Fruit fly (Drosophila melanogaster): ENCODE measurements around the gene nbs.

The nbs gene

DNA sequence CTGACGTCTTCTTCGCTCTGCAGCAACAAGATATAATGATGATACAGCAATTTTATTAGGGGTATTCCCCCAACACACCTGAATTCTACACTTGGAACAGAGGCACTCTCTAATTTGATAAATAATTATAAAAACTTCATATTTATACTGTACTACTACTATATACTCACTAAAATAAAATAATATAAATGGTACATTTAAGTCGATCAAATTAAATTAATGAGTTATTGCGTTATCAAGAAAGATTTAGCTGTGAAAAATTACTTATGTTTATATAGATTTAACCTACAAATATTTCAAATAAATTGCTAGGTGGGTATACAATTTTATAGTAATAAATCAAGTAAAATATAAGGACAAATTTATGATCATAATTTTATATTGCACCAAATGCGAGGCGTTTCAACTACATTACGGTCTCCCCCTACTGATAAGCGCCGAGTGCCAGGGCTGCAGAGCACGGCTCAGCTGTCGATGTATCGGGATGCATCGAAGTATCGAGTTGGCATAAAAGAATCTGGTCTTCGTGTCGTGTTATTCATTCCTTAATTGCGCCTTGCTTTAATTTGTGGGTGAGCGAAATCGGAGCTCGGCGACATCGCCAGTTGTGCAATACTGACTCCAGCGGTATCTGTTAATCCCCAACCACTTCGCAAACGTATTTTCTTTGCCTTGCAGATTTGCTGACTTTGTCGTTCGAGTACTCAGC lies 9.0 kb downstream of the nbs start, which contains the start of gene vsg:
vsg (plus strand) TSS at position 497 of the 709 bp plus-strand sequence.
- peak; percentile 84 for TF ChIP-seq CG8159 (tag; optimal IDR thresholded peaks at IDR 0.05)
- TF ChIP-seq CG15710 (tag; optimal IDR thresholded peaks at IDR 0.05): peak; percentile 83
- peak; percentile 43; the same call in 1 of the 3 replicates for TF ChIP-seq CG4496 (GFP tag; IDR thresholded peaks at IDR 0.05)
- peak; percentile 32; the same call in 1 of the 3 replicates for TF ChIP-seq fd96Ca (GFP tag; IDR thresholded peaks at IDR 0.05)
- TF ChIP-seq D1 (tag; optimal IDR thresholded peaks at IDR 0.05): no peak
- TF ChIP-seq Ets98B (GFP tag; IDR thresholded peaks at IDR 0.05): peak; percentile 2; the same call in 1 of the 2 replicates
- peak; percentile 67 for TF ChIP-seq Snoo (tag; optimal IDR thresholded peaks at IDR 0.05)
- TF ChIP-seq Pif1A (GFP tag; optimal IDR thresholded peaks at IDR 0.05): no peak
- no peak for TF ChIP-seq gl (tag; optimal IDR thresholded peaks at IDR 0.05)
- TF ChIP-seq CG14655 (GFP tag; optimal IDR thresholded peaks at IDR 0.05): no peak
- peak; percentile 54; the same call in 1 of the 2 replicates for TF ChIP-seq CG32121 (GFP tag; IDR thresholded peaks at IDR 0.05)
- TF ChIP-seq CG12605 (GFP tag; IDR thresholded peaks at IDR 0.05): 0 out of 2 replicates have a peak, but pooled peaks have one; percentile 43
- TF ChIP-seq CG9948 (tag; optimal IDR thresholded peaks at IDR 0.05): peak; percentile 78
- peak; percentile 60 for TF ChIP-seq CG34367 (tag; optimal IDR thresholded peaks at IDR 0.05)
- peak; percentile 63 for TF ChIP-seq CG8301 (tag; optimal IDR thresholded peaks at IDR 0.05)
- TF ChIP-seq Pif1B (GFP tag; optimal IDR thresholded peaks at IDR 0.05): no peak
- no peak for TF ChIP-seq CG13204 (GFP tag; optimal IDR thresholded peaks at IDR 0.05)
- TF ChIP-seq CG17806 (tag; optimal IDR thresholded peaks at IDR 0.05): peak; percentile 62
- no peak for TF ChIP-seq EcR (GFP tag; optimal IDR thresholded peaks at IDR 0.05)
- peak; percentile 21; the same call in 1 of the 2 replicates for TF ChIP-seq CG10348 (GFP tag; IDR thresholded peaks at IDR 0.05)
- TF ChIP-seq rn (GFP tag; IDR thresholded peaks at IDR 0.05): no peak

DNA sequence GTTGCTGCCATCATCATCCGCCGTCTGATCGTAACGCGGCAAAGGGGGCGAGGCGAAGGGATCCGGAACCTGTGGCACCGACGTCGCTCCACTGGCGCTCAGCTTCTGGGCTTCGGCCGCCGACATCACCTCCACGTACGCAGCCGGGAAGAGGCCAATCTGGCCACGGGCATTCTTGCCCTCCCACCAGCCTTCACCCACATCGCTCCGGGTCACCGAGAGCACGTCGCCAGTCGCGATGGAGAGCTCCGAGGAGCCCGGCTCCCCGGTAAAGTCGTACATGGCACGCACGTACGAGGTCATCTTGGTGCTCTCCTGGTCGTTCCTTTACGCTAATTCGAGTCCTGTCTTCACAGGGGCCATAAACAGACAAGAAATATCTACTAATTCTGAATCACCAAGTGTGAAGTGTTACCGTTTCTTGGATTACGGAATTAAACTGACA lies 9.6 kb downstream of the nbs start, which contains the start of gene SH3PX1:
SH3PX1 (minus strand) TSS at position 445 of the 445 bp plus-strand sequence.
- 0 out of 3 replicates have a peak, but pooled peaks have one; percentile 34 for TF ChIP-seq fd96Ca (GFP tag; IDR thresholded peaks at IDR 0.05)
- no peak for TF ChIP-seq Pif1A (GFP tag; optimal IDR thresholded peaks at IDR 0.05)
- no peak for TF ChIP-seq CG17806 (tag; optimal IDR thresholded peaks at IDR 0.05)
- no peak for TF ChIP-seq CG15710 (tag; optimal IDR thresholded peaks at IDR 0.05)
- no peak for TF ChIP-seq Ets98B (GFP tag; IDR thresholded peaks at IDR 0.05)
- no peak for TF ChIP-seq CG8159 (tag; optimal IDR thresholded peaks at IDR 0.05)
- no peak for TF ChIP-seq CG8301 (tag; optimal IDR thresholded peaks at IDR 0.05)
- TF ChIP-seq CG13204 (GFP tag; optimal IDR thresholded peaks at IDR 0.05): no peak
- TF ChIP-seq gl (tag; optimal IDR thresholded peaks at IDR 0.05): no peak
- no peak for TF ChIP-seq rn (GFP tag; IDR thresholded peaks at IDR 0.05)
- TF ChIP-seq EcR (GFP tag; optimal IDR thresholded peaks at IDR 0.05): peak; percentile 4

DNA sequence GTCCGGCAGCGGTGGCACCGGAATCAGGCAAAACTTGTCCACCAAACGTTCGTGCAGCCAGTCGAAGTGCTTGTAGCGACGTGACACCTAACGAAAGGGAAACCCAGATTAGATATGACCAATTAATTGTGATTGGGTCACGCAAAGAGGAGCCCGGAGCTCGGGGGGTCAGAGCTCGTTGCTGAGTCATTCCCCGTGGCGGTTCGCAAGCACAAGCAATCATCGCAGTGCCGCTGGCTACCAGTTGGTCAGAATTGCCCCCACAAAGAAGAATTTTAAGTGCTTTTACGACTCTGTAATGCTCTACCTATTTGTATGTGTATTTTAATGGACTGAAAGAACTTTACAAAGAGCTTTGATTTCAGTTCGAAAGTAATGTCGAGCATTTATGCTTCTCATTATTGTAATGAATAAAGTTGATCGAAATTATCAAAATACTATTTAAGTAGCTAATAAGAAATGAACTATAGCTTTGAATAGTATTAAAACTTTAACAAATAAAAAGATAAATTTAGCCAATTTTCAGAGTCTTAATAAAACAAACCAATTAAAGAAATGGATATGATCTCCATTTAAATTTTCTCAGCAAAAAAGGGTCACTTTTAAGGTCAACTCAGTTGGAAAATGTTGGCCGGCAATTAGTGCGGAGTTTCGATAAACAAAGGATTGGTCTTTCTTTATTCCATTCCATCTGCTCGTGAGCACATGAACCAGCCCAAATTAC lies 10.8 kb downstream of the nbs start:
- peak; percentile 2 for TF ChIP-seq CG8159 (tag; optimal IDR thresholded peaks at IDR 0.05)
- TF ChIP-seq Ets98B (GFP tag; IDR thresholded peaks at IDR 0.05): no peak

DNA sequence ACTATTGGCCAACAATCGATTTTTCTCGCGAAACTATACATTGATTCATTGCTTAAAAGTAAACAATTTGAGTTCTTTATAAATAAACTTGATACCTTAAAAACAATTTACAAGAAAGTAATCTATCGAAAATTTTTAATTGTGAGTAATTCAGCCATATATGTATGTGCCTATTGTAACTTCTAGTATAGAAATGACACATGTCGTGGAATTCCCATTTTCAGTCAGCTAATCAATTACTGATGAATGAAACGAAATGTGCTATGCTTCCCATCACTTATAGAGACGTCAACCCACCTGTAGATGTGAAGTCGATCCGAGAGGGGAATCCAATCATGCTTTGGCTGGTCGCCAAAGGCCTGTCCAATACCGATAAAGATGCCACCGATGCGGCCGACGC lies 11.8 kb downstream of the nbs start:
- TF ChIP-seq D1 (tag; optimal IDR thresholded peaks at IDR 0.05) (no peak), Pif1A (GFP tag; optimal IDR thresholded peaks at IDR 0.05) (no peak), Snoo (tag; optimal IDR thresholded peaks at IDR 0.05) (no peak), gl (tag; optimal IDR thresholded peaks at IDR 0.05) (no peak), fd96Ca (GFP tag; IDR thresholded peaks at IDR 0.05) (no peak), CG17806 (tag; optimal IDR thresholded peaks at IDR 0.05) (no peak), CG32121 (GFP tag; IDR thresholded peaks at IDR 0.05) (no peak), Ets98B (GFP tag; IDR thresholded peaks at IDR 0.05) (no peak), CG9948 (tag; optimal IDR thresholded peaks at IDR 0.05) (no peak), CG13204 (GFP tag; optimal IDR thresholded peaks at IDR 0.05) (no peak)

dm6 chr3L:9708797-9709196 lies 14.2 kb downstream of the nbs start:
- TF ChIP-seq CG13204 (GFP tag; optimal IDR thresholded peaks at IDR 0.05): no peak
- no peak for TF ChIP-seq Snoo (tag; optimal IDR thresholded peaks at IDR 0.05)
- no peak for TF ChIP-seq CG17806 (tag; optimal IDR thresholded peaks at IDR 0.05)
- no peak for TF ChIP-seq fd96Ca (GFP tag; IDR thresholded peaks at IDR 0.05)
- TF ChIP-seq Ets98B (GFP tag; IDR thresholded peaks at IDR 0.05): no peak
- TF ChIP-seq CG9948 (tag; optimal IDR thresholded peaks at IDR 0.05): no peak
- no peak for TF ChIP-seq CG8301 (tag; optimal IDR thresholded peaks at IDR 0.05)
- no peak for TF ChIP-seq CG10348 (GFP tag; IDR thresholded peaks at IDR 0.05)
- TF ChIP-seq Pif1A (GFP tag; optimal IDR thresholded peaks at IDR 0.05): no peak
- TF ChIP-seq CG8159 (tag; optimal IDR thresholded peaks at IDR 0.05): no peak
- no peak for TF ChIP-seq gl (tag; optimal IDR thresholded peaks at IDR 0.05)
- no peak for TF ChIP-seq Pif1B (GFP tag; optimal IDR thresholded peaks at IDR 0.05)
- TF ChIP-seq CG32121 (GFP tag; IDR thresholded peaks at IDR 0.05): no peak
- TF ChIP-seq CG14655 (GFP tag; optimal IDR thresholded peaks at IDR 0.05): no peak
- no peak for TF ChIP-seq D1 (tag; optimal IDR thresholded peaks at IDR 0.05)
- TF ChIP-seq CG12605 (GFP tag; IDR thresholded peaks at IDR 0.05): no peak
- no peak for TF ChIP-seq CG4496 (GFP tag; IDR thresholded peaks at IDR 0.05)
- no peak for TF ChIP-seq CG34367 (tag; optimal IDR thresholded peaks at IDR 0.05)
- TF ChIP-seq EcR (GFP tag; optimal IDR thresholded peaks at IDR 0.05): no peak
- TF ChIP-seq rn (GFP tag; IDR thresholded peaks at IDR 0.05): no peak
